Worm (Caenorhabditis elegans): Measurements from ENCODE around the gene C13F10.8.

Gene C13F10.8

DNA sequence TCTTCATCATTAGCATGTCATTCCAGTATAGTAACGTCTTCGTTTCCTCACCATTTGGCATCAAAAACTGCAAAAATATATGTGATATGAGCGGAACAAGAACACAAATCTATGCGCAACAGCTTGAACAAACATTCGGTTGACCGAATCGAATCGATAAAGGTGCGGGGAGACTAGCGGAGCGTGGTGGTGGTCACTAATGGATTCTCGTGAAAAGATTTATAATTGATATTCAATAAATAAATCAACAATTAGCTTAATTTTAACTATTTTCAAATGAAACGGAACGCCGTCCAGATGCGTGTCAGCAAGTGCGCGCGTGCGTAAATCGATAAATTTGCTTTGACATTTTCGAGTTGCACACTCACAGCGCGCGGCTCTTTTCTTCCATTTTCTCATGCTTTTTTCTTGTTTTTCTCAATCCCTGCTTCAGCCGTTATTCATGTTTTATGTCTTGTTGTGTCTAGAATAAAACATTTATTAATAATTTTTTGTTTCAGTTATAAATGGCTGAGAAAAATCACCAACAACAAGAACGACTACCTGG lies at the start of gene C13F10.8, which contains the start of the genes C13F10.6 and kxd-1:
TSS of gene C13F10.8 (minus strand) at position 51 of the 547 bp plus-strand sequence.
TSS of gene C13F10.6 (minus strand) at position 67 of the 547 bp plus-strand sequence.
TSS of gene kxd-1 (plus strand) at position 497 of the 547 bp plus-strand sequence.
- no peak for TF ChIP-seq unc-62 (GFP tag; optimal IDR thresholded peaks at IDR 0.05)

ce11 chrV:7269399-7269798 lies 48.6 kb upstream of the C13F10.8 start, which contains the start of gene C13A2.6:
TSS of gene C13A2.6 (plus strand) at chrV:7269699.
- no peak for TF ChIP-seq unc-62 (GFP tag; optimal IDR thresholded peaks at IDR 0.05)

DNA sequence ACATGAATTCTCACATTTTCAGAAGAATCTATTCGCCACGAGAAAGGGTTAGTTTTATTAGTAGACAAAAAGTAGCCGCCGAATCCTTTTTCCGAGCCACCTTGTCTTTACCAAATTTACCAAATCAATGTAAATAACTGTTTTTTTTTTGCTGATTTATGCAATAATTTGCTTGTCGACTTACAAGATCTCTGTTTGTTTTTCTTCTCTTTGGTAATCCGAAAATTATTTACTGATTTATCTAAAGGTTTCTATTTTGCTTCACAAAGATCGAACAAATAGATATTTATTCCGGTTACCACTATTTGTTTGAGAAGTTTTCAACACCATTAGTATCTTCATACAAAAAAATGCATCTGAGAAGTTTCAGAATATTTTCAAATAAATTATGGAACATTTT lies 45.2 kb upstream of the C13F10.8 start, which contains the start of gene C13A2.7:
TSS of gene C13A2.7 (plus strand) at position 301 of the 400 bp plus-strand sequence.
- TF ChIP-seq unc-62 (GFP tag; optimal IDR thresholded peaks at IDR 0.05): no peak

ce11 chrV:7264042-7264441 lies 43.2 kb upstream of the C13F10.8 start, which contains the start of gene C13A2.9:
TSS of gene C13A2.9 (minus strand) at chrV:7264142.
- TF ChIP-seq unc-62 (GFP tag; optimal IDR thresholded peaks at IDR 0.05): no peak

ce11 chrV:7258965-7259364 lies 38.1 kb upstream of the C13F10.8 start, which contains the start of gene C13A2.12:
TSS of gene C13A2.12 (plus strand) at chrV:7259265.
- no peak for TF ChIP-seq unc-62 (GFP tag; optimal IDR thresholded peaks at IDR 0.05)

DNA sequence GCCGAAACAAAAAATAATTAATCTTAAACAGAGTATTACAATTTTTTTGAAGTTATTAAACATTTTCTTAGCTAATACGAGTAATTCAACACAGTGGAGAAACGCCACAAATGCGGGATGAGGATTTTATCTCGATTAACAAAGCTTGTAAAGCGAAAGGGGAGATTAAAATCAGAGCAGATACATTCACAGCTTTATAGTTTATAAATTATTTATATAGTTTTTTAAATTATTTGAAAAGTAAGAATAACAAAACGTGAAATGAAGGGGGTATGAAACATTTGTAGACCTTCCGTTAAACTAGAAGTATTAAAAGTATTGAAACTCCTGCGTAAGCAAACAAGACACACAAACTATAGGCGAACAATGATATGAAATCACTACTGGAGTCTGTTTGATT lies 34.3 kb upstream of the C13F10.8 start, which contains the start of gene C05C8.8:
TSS of gene C05C8.8 (minus strand) at position 101 of the 400 bp plus-strand sequence.
- no peak for TF ChIP-seq unc-62 (GFP tag; optimal IDR thresholded peaks at IDR 0.05)

- TF ChIP-seq unc-62 (GFP tag; optimal IDR thresholded peaks at IDR 0.05): no peak
Measured at ce11 chrV:7248227-7248953, 27.6 kb upstream of the C13F10.8 start.

ce11 chrV:7246951-7247350 lies 26.1 kb upstream of the C13F10.8 start, which contains the start of gene C05C8.7:
TSS of gene C05C8.7 (minus strand) at chrV:7247050.
- no peak for TF ChIP-seq unc-62 (GFP tag; optimal IDR thresholded peaks at IDR 0.05)

DNA sequence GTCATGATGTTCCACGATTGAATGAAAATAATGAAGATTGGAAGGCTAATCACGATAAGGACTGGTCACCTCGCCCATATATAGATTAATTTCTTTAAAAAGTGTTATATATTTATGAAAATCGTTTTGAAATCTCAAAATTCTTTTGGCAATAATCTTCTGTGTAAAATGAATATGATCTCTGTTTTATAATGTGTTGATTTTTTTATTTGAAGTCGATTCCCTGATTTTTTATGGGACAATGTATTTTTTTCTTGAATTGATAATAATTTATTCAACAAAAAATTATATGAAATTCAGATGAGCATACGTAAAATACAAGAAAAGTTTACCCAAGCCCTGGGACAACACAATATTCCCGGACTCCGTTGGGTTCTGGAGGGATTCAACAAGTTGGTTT lies 18.6 kb upstream of the C13F10.8 start, which contains the start of gene C05C8.1:
TSS of gene C05C8.1 (plus strand) at position 301 of the 400 bp plus-strand sequence.
- no peak for TF ChIP-seq unc-62 (GFP tag; optimal IDR thresholded peaks at IDR 0.05)

- TF ChIP-seq unc-62 (GFP tag; optimal IDR thresholded peaks at IDR 0.05): no peak
Measured at ce11 chrV:7237133-7237532, 16.3 kb upstream of the C13F10.8 start, which contains the start of gene hyls-1. TSS of gene hyls-1 (plus strand) at chrV:7237381.

- TF ChIP-seq unc-62 (GFP tag; optimal IDR thresholded peaks at IDR 0.05): no peak
Measured at ce11 chrV:7237094-7237132, 16.1 kb upstream of the C13F10.8 start, which contains the start of gene hpo-9. TSS of gene hpo-9 (minus strand) at chrV:7237130.

DNA sequence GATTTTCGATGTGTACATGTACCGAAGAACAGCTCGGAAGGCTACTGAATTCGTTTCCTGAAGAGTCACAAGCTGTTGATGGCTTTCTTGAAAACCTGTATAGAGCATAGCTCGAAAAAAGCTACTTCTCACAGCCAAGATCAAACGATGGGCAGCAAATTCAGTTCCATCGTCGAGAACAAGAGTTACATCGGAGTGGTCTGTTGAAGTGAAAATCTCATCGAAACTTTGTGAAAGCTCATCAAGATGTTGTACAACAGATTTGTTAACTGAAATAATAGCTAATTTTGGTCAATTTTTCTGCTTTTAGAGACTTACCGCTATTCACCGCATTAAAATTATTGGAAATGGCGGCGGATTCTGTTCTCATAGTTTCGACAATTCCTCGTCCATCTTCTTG lies 15.9 kb upstream of the C13F10.8 start:
- TF ChIP-seq unc-62 (GFP tag; optimal IDR thresholded peaks at IDR 0.05): no peak

DNA sequence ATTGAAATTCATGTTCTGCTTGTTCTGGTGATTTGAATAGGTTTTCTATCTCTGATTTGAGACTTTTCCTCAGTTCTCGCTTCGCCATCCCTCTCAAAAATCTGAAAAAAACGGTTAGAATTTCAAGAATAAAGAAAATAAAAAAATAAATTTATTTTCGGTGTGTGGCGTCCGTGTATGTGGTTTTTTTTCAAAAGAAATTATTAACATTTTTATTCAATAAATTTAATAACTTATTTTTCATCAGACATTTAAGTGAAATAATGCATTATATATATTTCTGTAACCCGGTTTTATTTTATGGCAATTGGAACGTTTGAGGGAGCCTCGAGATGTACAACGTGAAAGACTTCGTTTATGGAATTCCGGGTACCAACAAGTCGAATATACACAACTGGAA lies 13.9 kb upstream of the C13F10.8 start, which contains the start of gene C05C8.5:
TSS of gene C05C8.5 (minus strand) at position 101 of the 400 bp plus-strand sequence.
- no peak for TF ChIP-seq unc-62 (GFP tag; optimal IDR thresholded peaks at IDR 0.05)

ce11 chrV:7231524-7231923 lies 10.7 kb upstream of the C13F10.8 start:
- TF ChIP-seq unc-62 (GFP tag; optimal IDR thresholded peaks at IDR 0.05): no peak

ce11 chrV:7230847-7231246 lies 10.0 kb upstream of the C13F10.8 start, which contains the start of the genes gei-6 and krr-1:
TSS of gene gei-6 (minus strand) at chrV:7230848.
TSS of gene krr-1 (plus strand) at chrV:7231190.
- no peak for TF ChIP-seq unc-62 (GFP tag; optimal IDR thresholded peaks at IDR 0.05)

DNA sequence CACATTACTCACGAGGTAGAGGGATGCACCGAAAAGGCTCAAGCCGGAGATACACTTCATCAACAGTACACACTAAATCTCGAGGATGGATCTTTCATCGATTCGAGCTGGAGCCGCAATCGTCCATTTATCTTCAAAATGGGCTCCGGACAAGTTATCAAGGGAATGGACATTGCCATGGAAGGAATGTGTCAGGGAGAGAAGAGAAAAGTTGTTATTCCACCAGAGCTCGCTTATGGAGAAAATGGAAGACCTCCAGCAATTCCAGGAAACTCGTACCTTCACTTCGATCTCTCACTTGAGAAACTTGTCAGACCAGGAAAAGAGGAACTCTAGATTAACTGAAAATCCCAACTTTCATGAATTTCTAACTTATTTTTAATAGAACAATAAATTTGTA lies 5.1 kb upstream of the C13F10.8 start:
- TF ChIP-seq unc-62 (GFP tag; optimal IDR thresholded peaks at IDR 0.05): no peak

- TF ChIP-seq unc-62 (GFP tag; optimal IDR thresholded peaks at IDR 0.05): no peak
Measured at ce11 chrV:7224947-7225346, 4.1 kb upstream of the C13F10.8 start, which contains the start of gene fkb-3. TSS of gene fkb-3 (plus strand) at chrV:7225223.

All from whole organism, dauer.